Worm (Caenorhabditis elegans) whole organism, young adult: ENCODE measurements around the gene srw-17.

ENCODE experiments used
- Y56A3A.18 ChIP-seq: fragments of 200-800 bp; sonication (Bioruptor generic); IDR thresholded peaks from 2 replicates; pipeline ENCODE4 v1.3.6; 2022; ENCODE audit warnings: missing genetic modification reagents, missing genetic modification characterization, missing compliant biosample characterization
- lin-35 ChIP-seq, 3 experiments: fragments of 150-350 bp in 2 of 3; sonication (generic microtip) in 1 of 3; optimal IDR thresholded peaks; 2 replicates each; lab custom pipeline; 2014 to 2018; ENCODE audit warnings: missing biosample characterization in 3 of 3, missing genetic modification characterization in 3 of 3, missing genetic modification reagents in 3 of 3
- unc-62 ChIP-seq: fragments of 150-350 bp; optimal IDR thresholded peaks from 2 replicates; lab custom pipeline; 2014; ENCODE audit warnings: missing biosample characterization, missing genetic modification reagents, missing genetic modification characterization
- ztf-18 ChIP-seq: sonication (generic microtip); optimal IDR thresholded peaks from 2 replicates; lab custom pipeline; 2016; ENCODE audit warnings: missing genotype, mild to moderate bottlenecking, missing genetic modification characterization, missing compliant biosample characterization

ce11 chrV:15305502-15305901 lies 28.7 kb upstream of the srw-17 start, which contains the start of gene T26H8.5:
- TF ChIP-seq unc-62 (GFP tag; lab: Kevin White, UChicago) = no peak
- TF ChIP-seq ztf-18 (tag; lab: Kevin White, UChicago) = no peak
- no peak for TF ChIP-seq lin-35 (GFP tag; optimal IDR thresholded peaks at IDR 0.05; lab: Kevin White, UChicago)
- TF ChIP-seq Y56A3A.18 (GFP tag; lab: Robert Waterston, UW) = no peak
